Worm (Caenorhabditis elegans) whole organism, dauer: Measurements from ENCODE around the gene eif-3.K.
"Not testable (repeated sequence)": the region's sequence is repeated elsewhere in the genome, so short reads cannot be mapped to it uniquely, and the experiment has no call there.

ENCODE experiments used
- unc-62 ChIP-seq: sonication (generic microtip); optimal IDR thresholded peaks from 2 replicates; lab custom pipeline; 2017; ENCODE audit warnings: missing biosample characterization, missing genetic modification reagents, missing genetic modification characterization

The eif-3.K gene

DNA sequence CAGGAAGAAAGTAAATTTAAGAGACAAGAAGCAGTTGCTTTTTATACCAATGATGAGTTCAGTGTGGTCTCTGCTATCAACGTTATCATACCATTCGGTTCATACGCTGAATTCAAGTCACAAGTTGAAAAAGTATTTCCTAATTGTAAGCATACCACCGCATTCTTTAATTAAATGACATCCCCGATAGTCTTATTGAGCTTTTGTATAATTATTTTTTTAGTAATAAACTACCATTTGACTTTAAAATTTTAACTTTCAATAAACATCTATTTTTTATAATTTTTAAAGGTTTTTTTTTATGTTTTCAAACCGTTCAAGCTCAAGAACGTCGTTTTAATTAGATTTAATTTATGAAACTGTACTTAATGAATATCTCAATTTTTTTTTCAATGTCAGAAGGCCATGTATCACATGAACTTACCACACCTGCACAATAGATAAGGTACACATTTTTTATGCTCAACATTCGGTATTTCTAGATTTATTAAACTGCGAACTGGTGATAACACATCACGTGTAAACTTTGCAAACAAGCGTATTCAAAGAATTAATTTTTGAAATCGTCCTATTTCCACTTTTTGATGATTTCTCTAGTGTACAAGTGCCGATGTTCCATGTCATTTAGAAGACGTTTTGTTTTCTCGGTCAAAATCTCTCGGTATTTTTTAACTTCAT lies 11.9 kb upstream of the eif-3.K start, which contains the start of gene T16G1.4:
T16G1.4 (minus strand) TSS at position 51 of the 678 bp plus-strand sequence.
- no peak for TF ChIP-seq unc-62 (GFP tag; lab: Kevin White, UChicago)

- no peak for TF ChIP-seq unc-62 (GFP tag; lab: Kevin White, UChicago)
Measured at ce11 chrV:12943399-12943798, 10.4 kb upstream of the eif-3.K start.

- TF ChIP-seq unc-62 (GFP tag; lab: Kevin White, UChicago): no peak
Measured at ce11 chrV:12944229-12944628, 9.6 kb upstream of the eif-3.K start, which contains the start of gene T16G1.3. Gene T16G1.3, minus strand, starts transcription at chrV:12944329.

DNA sequence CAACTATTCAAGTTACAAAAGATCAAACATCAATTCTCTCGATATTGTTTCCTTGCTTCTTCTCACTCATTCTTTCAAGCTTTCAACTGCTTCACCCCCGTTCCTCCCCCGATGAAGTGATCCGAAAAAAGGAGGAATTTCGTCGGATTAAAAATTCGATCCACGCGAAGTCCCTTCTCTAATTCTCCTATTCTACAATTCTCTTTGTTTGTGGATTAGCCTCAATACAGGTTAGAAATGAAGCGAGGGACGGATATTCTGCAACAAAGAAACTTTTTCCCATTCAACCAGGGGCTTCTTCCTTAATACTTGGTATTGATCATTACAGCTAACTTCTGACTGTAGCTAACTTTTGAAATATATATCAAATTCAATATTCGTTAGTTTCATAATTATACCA lies 9.0 kb upstream of the eif-3.K start, which contains the start of gene grl-2:
grl-2 (plus strand) TSS at position 301 of the 400 bp plus-strand sequence.
- TF ChIP-seq unc-62 (GFP tag; lab: Kevin White, UChicago): no peak

ce11 chrV:12949607-12950006 lies 4.2 kb upstream of the eif-3.K start, which contains the start of gene T16G1.13:
Gene T16G1.13, plus strand, starts transcription at chrV:12949907.
- no peak for TF ChIP-seq unc-62 (GFP tag; lab: Kevin White, UChicago)

DNA sequence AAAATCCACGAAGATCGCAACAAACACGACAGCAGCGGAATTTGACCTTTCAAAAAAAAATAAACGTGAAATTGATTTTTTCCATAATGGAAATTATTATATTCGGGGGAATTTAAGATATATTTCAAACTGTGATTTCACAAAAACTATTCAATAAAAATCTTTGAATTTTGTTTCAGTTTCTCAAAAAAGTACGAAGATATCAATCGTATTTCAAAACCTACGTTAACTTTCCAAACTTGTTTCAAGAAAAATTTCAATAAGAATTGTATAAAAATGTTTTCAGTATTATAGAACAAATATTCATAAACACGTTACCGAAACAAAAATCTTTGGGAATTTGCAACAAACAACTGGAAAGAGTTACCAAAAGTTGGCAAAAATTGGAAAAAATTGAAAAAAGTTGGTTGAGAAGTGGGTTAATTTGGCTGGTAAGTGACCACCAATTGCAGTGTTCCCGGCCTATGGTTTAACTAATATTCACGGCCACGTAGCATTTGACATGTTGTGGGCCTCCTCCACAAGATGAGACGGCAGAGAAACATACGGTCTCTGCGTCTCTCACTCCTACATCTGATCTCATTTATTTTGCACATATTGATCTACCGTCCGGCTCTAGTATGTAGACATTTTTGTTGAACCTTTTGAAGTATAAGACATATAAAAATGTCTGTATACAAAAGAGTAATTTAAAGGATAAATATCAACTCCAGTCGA lies 2.8 kb upstream of the eif-3.K start, which contains the start of the genes T16G1.9 and T16G1.18:
T16G1.9 (minus strand) TSS at position 51 of the 717 bp plus-strand sequence.
T16G1.18 (plus strand) TSS at position 493 of the 717 bp plus-strand sequence.
- TF ChIP-seq unc-62 (GFP tag; lab: Kevin White, UChicago): no peak

DNA sequence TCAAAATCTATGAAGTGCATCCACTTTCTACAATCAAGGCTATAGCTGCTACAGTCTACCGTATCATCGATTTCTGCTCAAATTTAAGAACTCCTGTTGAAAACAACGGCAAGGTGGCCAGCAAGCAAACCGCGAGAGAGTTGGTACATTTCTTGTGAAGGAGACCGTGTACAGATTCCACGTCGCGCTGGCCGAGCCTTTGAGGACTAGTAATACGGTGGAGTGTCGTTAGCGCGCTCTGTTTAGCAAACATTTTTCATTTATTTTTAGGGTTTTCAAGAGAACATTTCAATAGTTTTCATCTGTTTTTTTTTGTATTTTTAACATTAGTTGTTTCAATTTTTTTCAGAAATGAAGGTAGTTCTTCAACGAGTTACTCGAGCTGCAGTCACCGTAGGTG lies 1.5 kb upstream of the eif-3.K start, which contains the start of gene pqn-68:
pqn-68 (plus strand) TSS at position 350 of the 400 bp plus-strand sequence.
- TF ChIP-seq unc-62 (GFP tag; lab: Kevin White, UChicago): no peak

DNA sequence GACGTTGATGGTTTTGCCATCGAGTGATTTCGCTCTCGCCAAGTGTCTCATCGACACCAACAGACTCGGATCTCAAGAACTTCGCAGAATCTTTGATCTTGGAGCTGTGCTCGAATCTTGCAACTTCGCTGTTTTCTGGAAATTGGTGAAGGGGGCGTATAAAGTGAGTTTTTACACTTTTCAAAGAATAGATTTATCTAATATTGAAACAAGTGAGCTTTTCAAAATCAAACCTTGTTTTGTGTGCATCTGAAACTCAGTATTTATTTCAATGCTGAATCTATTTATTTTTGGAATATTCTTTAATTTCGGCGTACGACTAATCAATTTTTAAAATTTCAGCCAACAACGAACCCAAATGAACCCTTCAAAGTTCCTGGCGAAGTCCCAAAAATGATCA lies 459 bp downstream of the eif-3.K start:
- no peak for TF ChIP-seq unc-62 (GFP tag; lab: Kevin White, UChicago)

ce11 chrV:12961085-12961560 lies 7.3 kb downstream of the eif-3.K start, which contains the start of gene mpst-7:
Gene mpst-7, minus strand, starts transcription at chrV:12961135.
- no peak for TF ChIP-seq unc-62 (GFP tag; lab: Kevin White, UChicago)

- no peak for TF ChIP-seq unc-62 (GFP tag; lab: Kevin White, UChicago)
Measured at ce11 chrV:12963192-12963591, 9.4 kb downstream of the eif-3.K start, which contains the start of gene hrg-9. Gene hrg-9, minus strand, starts transcription at chrV:12963343.

DNA sequence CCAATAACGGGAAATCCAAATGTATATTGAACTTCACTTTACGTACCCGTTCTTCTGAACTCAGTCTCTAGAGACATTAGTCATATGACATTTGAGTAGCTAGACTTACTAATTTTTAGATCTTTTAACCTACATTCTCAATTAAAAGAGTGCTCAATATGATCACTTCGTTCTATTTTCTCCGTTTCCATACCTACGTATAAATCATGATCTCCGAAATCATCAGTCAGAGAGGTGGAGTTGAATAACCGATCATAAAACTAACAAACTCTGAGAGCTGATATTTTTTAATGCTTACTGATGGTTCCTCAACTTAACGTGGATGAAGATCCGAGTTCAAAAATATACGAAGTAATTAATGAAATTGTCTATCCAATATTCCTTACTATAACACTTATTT lies 10.3 kb downstream of the eif-3.K start, which contains the start of gene srd-35:
srd-35 (plus strand) TSS at position 301 of the 400 bp plus-strand sequence.
- no peak for TF ChIP-seq unc-62 (GFP tag; lab: Kevin White, UChicago)

- no peak for TF ChIP-seq unc-62 (GFP tag; lab: Kevin White, UChicago)
Measured at ce11 chrV:12967110-12967509, 13.3 kb downstream of the eif-3.K start, which contains the start of gene R186.3. Gene R186.3, minus strand, starts transcription at chrV:12967210.

DNA sequence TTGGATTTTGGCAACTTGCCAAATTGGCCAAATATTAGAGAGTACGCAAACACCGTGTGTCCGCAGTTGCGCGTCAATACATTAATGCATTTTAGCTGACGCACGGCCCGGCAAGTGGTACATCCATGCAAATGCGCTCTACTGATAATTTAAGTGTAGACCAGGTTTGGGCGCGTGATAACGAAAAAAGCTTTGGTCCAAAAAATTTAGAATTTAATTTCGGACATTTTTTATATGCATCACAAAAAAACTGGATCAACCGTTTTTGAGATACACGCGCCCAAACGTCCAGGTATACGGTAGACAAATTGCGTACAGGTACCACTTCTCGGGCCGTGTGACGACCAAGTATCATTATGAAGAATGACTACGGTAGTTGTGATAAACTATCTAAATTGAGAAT lies 14.1 kb downstream of the eif-3.K start, which contains the start of gene R186.8:
R186.8 (minus strand) TSS at position 58 of the 403 bp plus-strand sequence.
- not testable (repeated sequence) for TF ChIP-seq unc-62 (GFP tag; lab: Kevin White, UChicago)

ce11 chrV:12968555-12968954 lies 14.8 kb downstream of the eif-3.K start, which contains the start of gene lin-46:
Gene lin-46, plus strand, starts transcription at chrV:12968855.
- no peak for TF ChIP-seq unc-62 (GFP tag; lab: Kevin White, UChicago)

DNA sequence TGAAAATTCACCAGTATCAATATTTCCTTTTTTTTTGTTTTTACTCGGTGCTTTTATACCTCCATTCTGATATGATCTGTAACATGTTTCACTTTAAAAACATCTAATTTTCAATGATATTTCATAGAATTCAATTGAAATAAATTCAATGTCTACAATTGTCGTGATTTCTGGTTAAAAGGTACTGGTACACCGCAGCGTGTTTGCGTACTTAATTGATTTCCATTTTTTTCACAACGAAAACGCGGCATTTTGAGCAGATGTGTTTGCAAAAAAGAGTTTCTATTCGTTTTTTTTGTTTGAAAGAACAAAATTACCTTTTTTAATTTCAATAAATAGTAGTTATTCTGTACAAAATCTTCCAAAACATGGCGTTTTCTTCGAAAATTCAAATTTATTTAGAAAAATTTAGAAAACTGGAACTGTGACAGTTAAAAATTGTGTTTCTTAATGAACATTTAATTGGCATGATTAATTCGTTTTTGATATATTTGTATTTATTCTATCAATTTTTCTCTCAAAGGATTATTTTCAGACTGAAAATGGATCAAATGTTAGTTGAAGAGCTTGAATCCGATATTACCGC lies 16.9 kb downstream of the eif-3.K start, which contains the start of gene pnn-1:
pnn-1 (plus strand) TSS at position 536 of the 586 bp plus-strand sequence.
- TF ChIP-seq unc-62 (GFP tag; lab: Kevin White, UChicago): no peak
